Worm (Caenorhabditis elegans) whole organism, L3 larva: ENCODE results near the gene sluh-7.

Experiments
- R02D3.7 ChIP-seq: fragments of 150-350 bp; optimal IDR thresholded peaks from 2 replicates; lab custom pipeline; 2014; ENCODE audit warnings: missing biosample characterization, missing genetic modification characterization
- ZK546.5 ChIP-seq: sonication (generic microtip); optimal IDR thresholded peaks from 2 replicates; lab custom pipeline; 2017; ENCODE audit warnings: missing biosample characterization, missing genetic modification characterization
- aly-2 ChIP-seq: fragments of 150-350 bp; optimal IDR thresholded peaks from 2 replicates; lab custom pipeline; 2014; ENCODE audit warnings: missing biosample characterization, missing genetic modification characterization
- ama-1 ChIP-seq: fragments of 150-350 bp; optimal IDR thresholded peaks from 2 replicates; lab custom pipeline; 2018
- ceh-16 ChIP-seq: sonication (generic microtip); optimal IDR thresholded peaks from 2 replicates; lab custom pipeline; 2017; ENCODE audit warnings: missing biosample characterization, missing genetic modification characterization
- ceh-28 ChIP-seq: fragments of 150-350 bp; optimal IDR thresholded peaks from 2 replicates; lab custom pipeline; 2014; ENCODE audit warnings: missing biosample characterization, missing genetic modification reagents, missing genetic modification characterization
- ceh-82 ChIP-seq: fragments of 150-350 bp; optimal IDR thresholded peaks from 2 replicates; lab custom pipeline; 2014; ENCODE audit warnings: missing biosample characterization, missing genetic modification characterization
- daf-12 ChIP-seq: fragments of 150-350 bp; optimal IDR thresholded peaks from 2 replicates; lab custom pipeline; 2014; ENCODE audit warnings: missing biosample characterization, missing genetic modification reagents, missing genetic modification characterization
- egl-5 ChIP-seq: fragments of 150-350 bp; optimal IDR thresholded peaks from 2 replicates; lab custom pipeline; 2017; ENCODE audit warnings: missing biosample characterization, missing genetic modification reagents, missing genetic modification characterization, inconsistent platforms
- elt-2 ChIP-seq: sonication (generic microtip); optimal IDR thresholded peaks from 2 replicates; lab custom pipeline; 2016; ENCODE audit warnings: missing genetic modification reagents, mild to moderate bottlenecking, missing genetic modification characterization, missing compliant biosample characterization
- elt-3 ChIP-seq, 3 experiments: fragments of 150-350 bp in 1 of 3; sonication (generic microtip) in 2 of 3; optimal IDR thresholded peaks; 2 replicates in 2 of 3; 4 replicates in 1 of 3; lab custom pipeline; 2014 to 2017; ENCODE audit warnings: missing biosample characterization in 3 of 3, missing genetic modification characterization in 3 of 3
- eor-1 ChIP-seq, 2 experiments: fragments of 150-350 bp; optimal IDR thresholded peaks; 2 replicates each; lab custom pipeline; 2014 to 2018; ENCODE audit warnings: missing biosample characterization in 2 of 2, missing genetic modification characterization in 2 of 2
- fkh-10 ChIP-seq: sonication (generic microtip); optimal IDR thresholded peaks from 2 replicates; lab custom pipeline; 2017; ENCODE audit warnings: missing biosample characterization, missing genetic modification reagents, missing genetic modification characterization
- fkh-2 ChIP-seq: fragments of 150-350 bp; optimal IDR thresholded peaks from 2 replicates; lab custom pipeline; 2014; ENCODE audit warnings: missing biosample characterization, missing genetic modification reagents, missing genetic modification characterization
- fos-1 ChIP-seq: fragments of 150-350 bp; optimal IDR thresholded peaks from 2 replicates; lab custom pipeline; 2014; ENCODE audit warnings: missing biosample characterization, missing genetic modification characterization
- lsy-12 ChIP-seq: sonication (generic microtip); optimal IDR thresholded peaks from 2 replicates; lab custom pipeline; 2016; ENCODE audit warnings: mild to moderate bottlenecking, missing genetic modification characterization, missing compliant biosample characterization
- mdl-1 ChIP-seq: fragments of 150-350 bp; optimal IDR thresholded peaks from 2 replicates; lab custom pipeline; 2014; ENCODE audit warnings: missing biosample characterization, missing genetic modification characterization
- nfya-1 ChIP-seq: sonication (generic microtip); optimal IDR thresholded peaks from 2 replicates; lab custom pipeline; 2017; ENCODE audit warnings: missing genetic modification characterization, mild to moderate bottlenecking, missing compliant biosample characterization, antibody characterized with exemption, moderate library complexity; ENCODE audit not compliant: insufficient read depth
- nhr-11 ChIP-seq: fragments of 150-350 bp; optimal IDR thresholded peaks from 2 replicates; lab custom pipeline; 2014; ENCODE audit warnings: missing biosample characterization, missing genetic modification characterization
- nhr-12 ChIP-seq: fragments of 150-350 bp; optimal IDR thresholded peaks from 2 replicates; lab custom pipeline; 2014; ENCODE audit warnings: missing biosample characterization, missing genetic modification characterization
- nhr-23 ChIP-seq: fragments of 150-350 bp; optimal IDR thresholded peaks from 2 replicates; lab custom pipeline; 2014; ENCODE audit warnings: missing biosample characterization, missing genetic modification reagents, missing genetic modification characterization
- nhr-237 ChIP-seq: fragments of 150-350 bp; optimal IDR thresholded peaks from 2 replicates; lab custom pipeline; 2014; ENCODE audit warnings: missing biosample characterization, missing genetic modification characterization
- nhr-25 ChIP-seq: sonication (generic microtip); optimal IDR thresholded peaks from 2 replicates; lab custom pipeline; 2017; ENCODE audit warnings: missing biosample characterization, missing genetic modification characterization
- nhr-28 ChIP-seq: fragments of 150-350 bp; optimal IDR thresholded peaks from 2 replicates; lab custom pipeline; 2014; ENCODE audit warnings: missing biosample characterization, missing genetic modification characterization
- nhr-43 ChIP-seq: sonication (generic microtip); optimal IDR thresholded peaks from 2 replicates; lab custom pipeline; 2016; ENCODE audit warnings: mild to moderate bottlenecking, missing genetic modification characterization, missing compliant biosample characterization; ENCODE audit not compliant: poor library complexity, severe bottlenecking
- nhr-67 ChIP-seq: fragments of 150-350 bp; optimal IDR thresholded peaks from 2 replicates; lab custom pipeline; 2014; ENCODE audit warnings: missing biosample characterization, missing genetic modification characterization
- nhr-76 ChIP-seq: fragments of 150-350 bp; sonication (generic microtip); optimal IDR thresholded peaks from 5 replicates; lab custom pipeline; 2014; ENCODE audit warnings: missing biosample characterization, missing genetic modification characterization
- nhr-77 ChIP-seq: fragments of 150-350 bp; optimal IDR thresholded peaks from 2 replicates; lab custom pipeline; 2014; ENCODE audit warnings: missing biosample characterization, missing genetic modification characterization
- pha-4 ChIP-seq: fragments of 150-350 bp; optimal IDR thresholded peaks from 2 replicates; lab custom pipeline; 2014; ENCODE audit warnings: missing biosample characterization, missing genetic modification reagents, missing genetic modification characterization
- pqm-1 ChIP-seq: fragments of 150-350 bp; optimal IDR thresholded peaks from 2 replicates; lab custom pipeline; 2017; ENCODE audit warnings: missing biosample characterization, missing genetic modification characterization, inconsistent platforms
- sea-2 ChIP-seq: fragments of 150-350 bp; sonication (generic microtip); optimal IDR thresholded peaks from 4 replicates; lab custom pipeline; 2014; ENCODE audit warnings: missing biosample characterization, missing genetic modification reagents, missing genetic modification characterization
- skn-1 ChIP-seq: fragments of 150-350 bp; optimal IDR thresholded peaks from 2 replicates; lab custom pipeline; 2014; ENCODE audit warnings: missing biosample characterization, missing genetic modification characterization
- snpc-4 ChIP-seq: fragments of 150-350 bp; optimal IDR thresholded peaks from 2 replicates; lab custom pipeline; 2014; ENCODE audit warnings: missing biosample characterization, missing genetic modification characterization
- unc-39 ChIP-seq: sonication (generic microtip); optimal IDR thresholded peaks from 4 replicates; lab custom pipeline; 2017; ENCODE audit warnings: missing biosample characterization, missing genetic modification characterization
- zag-1 ChIP-seq: fragments of 150-350 bp; optimal IDR thresholded peaks from 2 replicates; lab custom pipeline; 2014; ENCODE audit warnings: missing biosample characterization, missing genetic modification characterization
- ztf-11 ChIP-seq: fragments of 150-350 bp; optimal IDR thresholded peaks from 2 replicates; lab custom pipeline; 2014; ENCODE audit warnings: missing biosample characterization, missing genetic modification characterization
- ztf-4 ChIP-seq: fragments of 150-350 bp; optimal IDR thresholded peaks from 2 replicates; lab custom pipeline; 2014; ENCODE audit warnings: missing biosample characterization, missing genetic modification characterization

Gene sluh-7

DNA sequence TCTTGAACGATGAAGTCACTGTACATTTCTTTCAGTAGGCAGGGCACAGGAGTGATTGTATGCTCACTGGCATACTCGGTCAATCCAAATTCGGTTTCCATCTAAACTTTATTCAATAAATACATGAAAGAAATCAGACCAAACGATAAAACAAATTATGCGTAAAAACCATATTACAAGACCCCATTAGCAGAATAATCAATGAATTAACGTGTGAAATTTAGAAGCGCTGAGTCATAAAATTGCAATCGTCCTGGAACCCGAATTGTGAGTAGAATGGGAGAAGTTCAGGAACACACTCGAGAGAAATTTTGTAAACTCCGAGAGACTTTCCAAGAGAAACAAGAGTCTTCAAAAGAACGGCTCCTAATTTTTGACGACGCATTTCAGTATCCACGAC lies 36.2 kb downstream of the sluh-7 start, which contains the start of gene B0024.11:
Gene B0024.11, minus strand, starts transcription at position 101 of the 400 bp plus-strand sequence.
- TF ChIP-seq aly-2 (tag; lab: Kevin White, UChicago) (no peak), skn-1 (tag; lab: Kevin White, UChicago) (no peak), ztf-11 (no peak), nhr-11 (tag; lab: Kevin White, UChicago) (no peak), ZK546.5 (tag; lab: Kevin White, UChicago) (no peak), ceh-28 (tag; lab: Kevin White, UChicago) (no peak), nfya-1 (tag; lab: Kevin White, UChicago) (no peak), zag-1 (tag; lab: Kevin White, UChicago) (no peak), nhr-28 (tag; lab: Kevin White, UChicago) (no peak), ceh-82 (tag; lab: Kevin White, UChicago) (no peak), egl-5 (tag; lab: Kevin White, UChicago) (no peak), sea-2 (GFP tag; lab: Kevin White, UChicago) (no peak), daf-12 (tag; lab: Kevin White, UChicago) (no peak)

DNA sequence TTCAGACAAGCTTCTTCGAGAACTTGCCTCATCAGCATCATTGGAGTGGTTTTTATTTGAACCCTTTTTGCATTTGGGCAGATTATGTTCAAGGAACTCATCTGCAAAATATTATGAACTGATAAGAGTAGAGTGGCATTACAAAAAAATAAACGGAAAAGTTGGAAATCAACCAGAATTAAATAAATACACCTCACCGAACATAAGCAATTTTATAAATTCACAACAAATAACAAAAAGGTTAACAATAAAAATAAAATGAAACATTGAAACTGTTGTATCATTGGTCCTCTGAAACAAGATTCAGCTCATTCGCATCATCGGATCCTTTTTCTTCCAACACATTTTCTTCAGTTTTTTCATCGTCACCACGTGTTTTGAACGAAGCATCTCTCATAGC lies 38.3 kb downstream of the sluh-7 start, which contains the start of gene asps-1:
Gene asps-1, minus strand, starts transcription at position 101 of the 400 bp plus-strand sequence.
- TF ChIP-seq fkh-10 (no peak), nhr-12 (tag; lab: Kevin White, UChicago) (no peak), pha-4 (no peak), eor-1 (tag; optimal IDR thresholded peaks at IDR 0.05; lab: Kevin White, UChicago) (no peak), ztf-4 (tag; lab: Kevin White, UChicago) (no peak), egl-5 (tag; lab: Kevin White, UChicago) (no peak), nhr-23 (tag; lab: Kevin White, UChicago) (no peak), nhr-28 (tag; lab: Kevin White, UChicago) (no peak), nfya-1 (tag; lab: Kevin White, UChicago) (no peak), ztf-11 (no peak), nhr-67 (tag; lab: Kevin White, UChicago) (no peak)

DNA sequence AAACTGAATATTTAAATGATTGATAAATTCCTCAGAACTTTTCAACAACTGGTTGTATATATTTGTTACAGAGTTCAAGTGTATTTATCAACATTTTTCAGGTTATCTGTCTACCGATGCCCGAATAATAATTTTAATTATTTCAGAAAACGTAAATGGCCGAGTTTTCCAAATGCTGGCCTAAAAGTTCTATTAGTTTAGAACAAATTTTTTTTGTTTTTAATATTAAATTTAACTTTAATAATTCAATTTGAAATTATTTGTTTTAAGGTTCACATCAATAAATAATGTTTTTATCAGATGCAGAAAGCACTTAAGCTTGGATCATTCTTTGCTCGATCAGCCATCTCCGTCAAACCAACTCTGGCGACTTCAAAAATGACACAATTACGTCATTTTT lies 41.3 kb downstream of the sluh-7 start, which contains the start of gene trx-2:
Gene trx-2, plus strand, starts transcription at position 301 of the 400 bp plus-strand sequence.
- no peak for TF ChIP-seq lsy-12 (tag; lab: Kevin White, UChicago)
- no peak for TF ChIP-seq ceh-16 (tag; lab: Kevin White, UChicago)
- no peak for TF ChIP-seq ama-1
- TF ChIP-seq zag-1 (tag; lab: Kevin White, UChicago), result no peak
- no peak for TF ChIP-seq elt-3 (tag; optimal IDR thresholded peaks at IDR 0.05; lab: Kevin White, UChicago)
- no peak for TF ChIP-seq nhr-25
- no peak for TF ChIP-seq fkh-2 (tag; lab: Kevin White, UChicago)
- no peak for TF ChIP-seq snpc-4 (tag; lab: Kevin White, UChicago)
- TF ChIP-seq mdl-1 (tag; lab: Kevin White, UChicago), result no peak
- TF ChIP-seq unc-39 (tag; lab: Kevin White, UChicago), result no peak
- no peak for TF ChIP-seq nhr-43 (tag; lab: Kevin White, UChicago)
- TF ChIP-seq skn-1 (tag; lab: Kevin White, UChicago), result no peak
- TF ChIP-seq elt-2 (tag; lab: Kevin White, UChicago), result no peak
- no peak for TF ChIP-seq nhr-76 (tag; lab: Kevin White, UChicago)
- no peak for TF ChIP-seq sea-2 (GFP tag; lab: Kevin White, UChicago)
- TF ChIP-seq ztf-4 (tag; lab: Kevin White, UChicago), result no peak
- no peak for TF ChIP-seq egl-5 (tag; lab: Kevin White, UChicago)

DNA sequence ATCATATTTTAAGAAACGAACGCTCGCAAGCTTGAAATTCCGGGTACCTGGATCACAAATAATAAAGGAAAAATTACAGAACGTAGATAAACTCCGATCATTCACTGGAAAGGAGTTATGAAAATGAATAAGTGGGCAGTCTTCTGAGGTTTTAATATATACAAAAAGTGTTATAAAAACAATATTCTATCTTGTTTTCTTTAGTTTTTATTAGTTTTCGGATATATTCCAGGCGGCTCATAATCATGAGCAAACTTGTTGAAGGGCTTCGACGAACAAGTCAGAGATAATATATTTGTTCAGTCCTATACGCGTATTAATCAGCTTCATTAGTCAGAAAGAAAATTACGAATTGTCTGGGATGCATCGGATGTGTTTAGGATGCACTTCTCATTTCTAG lies 41.7 kb downstream of the sluh-7 start, which contains the start of gene gcy-6:
Gene gcy-6, minus strand, starts transcription at position 101 of the 400 bp plus-strand sequence.
- TF ChIP-seq fkh-10, result no peak
- TF ChIP-seq nhr-77 (tag; lab: Kevin White, UChicago), result no peak
- no peak for TF ChIP-seq ceh-28 (tag; lab: Kevin White, UChicago)
- TF ChIP-seq aly-2 (tag; lab: Kevin White, UChicago), result no peak
- TF ChIP-seq nhr-25, result no peak
- no peak for TF ChIP-seq ztf-4 (tag; lab: Kevin White, UChicago)
- TF ChIP-seq R02D3.7, result no peak
- TF ChIP-seq pqm-1, result no peak
- no peak for TF ChIP-seq fos-1 (tag; lab: Kevin White, UChicago)
- TF ChIP-seq skn-1 (tag; lab: Kevin White, UChicago), result no peak
- TF ChIP-seq daf-12 (tag; lab: Kevin White, UChicago), result no peak
- TF ChIP-seq zag-1 (tag; lab: Kevin White, UChicago), result no peak
- TF ChIP-seq nhr-237 (tag; lab: Kevin White, UChicago), result no peak
- no peak for TF ChIP-seq egl-5 (tag; lab: Kevin White, UChicago)
- no peak for TF ChIP-seq nhr-12 (tag; lab: Kevin White, UChicago)
